Fruit fly (Drosophila melanogaster): ENCODE measurements around the gene Or98b.
A peak's percentile ranks its signal among the peaks of the same experiment; 100 is the strongest.

Gene Or98b

dm6 chr3R:28336046-28336771, 15.8 kb upstream of the Or98b start, which contains the start of gene larp (continued):
- TF ChIP-seq Lhr (GFP tag; optimal IDR thresholded peaks at IDR 0.05) (peak; percentile 30), pnt (GFP tag; optimal IDR thresholded peaks at IDR 0.05) (peak; percentile 18), nerfin-1 (tag; optimal IDR thresholded peaks at IDR 0.05) (no peak), abd-A (tag; optimal IDR thresholded peaks at IDR 0.05) (no peak), HLHmδ (GFP tag; optimal IDR thresholded peaks at IDR 0.05) (no peak), Hmr (GFP tag; optimal IDR thresholded peaks at IDR 0.05) (peak; percentile 55), zen (tag; optimal IDR thresholded peaks at IDR 0.05) (peak; percentile 20), CG12299 (tag; optimal IDR thresholded peaks at IDR 0.05) (peak; percentile 6), oc (tag; optimal IDR thresholded peaks at IDR 0.05) (peak; percentile 41), sna (GFP tag; IDR thresholded peaks at IDR 0.05; ENCODE audit: partially characterized antibody) (peak; percentile 89), Xrp1 (GFP tag; IDR thresholded peaks at IDR 0.05) (peak; percentile 75), CG16815 (GFP tag; optimal IDR thresholded peaks at IDR 0.05) (peak; percentile 18), ham (GFP tag; IDR thresholded peaks at IDR 0.05) (no peak), CG3847 (GFP tag; IDR thresholded peaks at IDR 0.05) (peak; percentile 82), CG4730 (GFP tag; IDR thresholded peaks at IDR 0.05) (peak; percentile 66), H2.0 (GFP tag; IDR thresholded peaks at IDR 0.05) (peak; percentile 80), NfI (GFP tag; optimal IDR thresholded peaks at IDR 0.05) (peak; percentile 64), CG30020 (tag; optimal IDR thresholded peaks at IDR 0.05) (peak; percentile 58), sd (tag; optimal IDR thresholded peaks at IDR 0.05) (peak; percentile 23), Nf-YB (GFP tag; optimal IDR thresholded peaks at IDR 0.05) (no peak), eyg (GFP tag; optimal IDR thresholded peaks at IDR 0.05) (no peak), al (GFP tag; IDR thresholded peaks at IDR 0.05) (peak; percentile 78), CG4282 (GFP tag; optimal IDR thresholded peaks at IDR 0.05) (no peak), CTCF (GFP tag; optimal IDR thresholded peaks at IDR 0.05) (no peak), Dip2 (GFP tag; IDR thresholded peaks at IDR 0.05) (no peak), CG2116 (GFP tag; optimal IDR thresholded peaks at IDR 0.05) (peak; percentile 96), Ada2b (GFP tag; IDR thresholded peaks at IDR 0.05) (peak; percentile 56), CG9932 (GFP tag; IDR thresholded peaks at IDR 0.05) (peak; percentile 94), CkIIα-i1 (GFP tag; IDR thresholded peaks at IDR 0.05) (no peak), tna (GFP tag; IDR thresholded peaks at IDR 0.05; ENCODE audit: partially characterized antibody) (peak; percentile 85), vnd (GFP tag; IDR thresholded peaks at IDR 0.05; ENCODE audit: partially characterized antibody) (peak; percentile 95), CG16779 (GFP tag; IDR thresholded peaks at IDR 0.05) (peak; percentile 62; the same call in 1 of the 2 replicates), Drgx (GFP tag; IDR thresholded peaks at IDR 0.05) (peak; percentile 50; the same call in 1 of the 2 replicates), CG8089 (GFP tag; optimal IDR thresholded peaks at IDR 0.05) (peak; percentile 35), CG6654 (GFP tag; optimal IDR thresholded peaks at IDR 0.05) (no peak), CG33557 (GFP tag; optimal IDR thresholded peaks at IDR 0.05) (peak; percentile 25), Gsc (GFP tag; IDR thresholded peaks at IDR 0.05) (no peak), Ssrp (tag; optimal IDR thresholded peaks at IDR 0.05) (peak; percentile 52), bab2 (GFP tag; optimal IDR thresholded peaks at IDR 0.05) (peak; percentile 73), HLH4C (GFP tag; IDR thresholded peaks at IDR 0.05; ENCODE audit: partially characterized antibody) (peak; percentile 90), CG18619 (GFP tag; optimal IDR thresholded peaks at IDR 0.05) (peak; percentile 55), Atf3 (GFP tag; optimal IDR thresholded peaks at IDR 0.05) (peak; percentile 44), Abd-B (GFP tag; optimal IDR thresholded peaks at IDR 0.05) (peak; percentile 63), insv (GFP tag; optimal IDR thresholded peaks at IDR 0.05) (no peak), klu (GFP tag; IDR thresholded peaks at IDR 0.05) (peak; percentile 14; the same call in 1 of the 2 replicates), CG9437 (GFP tag; optimal IDR thresholded peaks at IDR 0.05) (peak; percentile 98), CG12236 (GFP tag; optimal IDR thresholded peaks at IDR 0.05) (peak; percentile 13), CG2120 (GFP tag; optimal IDR thresholded peaks at IDR 0.05) (peak; percentile 85), CG17361 (GFP tag; IDR thresholded peaks at IDR 0.05) (peak; percentile 67; the same call in 2 of the 3 replicates), gro (GFP tag; optimal IDR thresholded peaks at IDR 0.05) (peak; percentile 74)
